Fruit fly (Drosophila melanogaster): ENCODE data around the gene CG31145.

- TF ChIP-seq CG4318 (GFP tag; optimal IDR thresholded peaks at IDR 0.05), result peak; percentile 100
- TF ChIP-seq CG8632 (GFP tag; optimal IDR thresholded peaks at IDR 0.05), result peak; percentile 100
- TF ChIP-seq pdm3 (GFP tag; optimal IDR thresholded peaks at IDR 0.05), result peak; percentile 100
- peak; percentile 100 for TF ChIP-seq acj6 (GFP tag; optimal IDR thresholded peaks at IDR 0.05)
- TF ChIP-seq CG16779 (tag; optimal IDR thresholded peaks at IDR 0.05), result peak; percentile 99
- TF ChIP-seq CG3032 (tag; optimal IDR thresholded peaks at IDR 0.05), result peak; percentile 99
- peak; percentile 100 for TF ChIP-seq Sox102F (GFP tag; optimal IDR thresholded peaks at IDR 0.05)
Observed at dm6 chr3R:23669401-23670216, at the start of gene CG31145.

Data from whole organism, prepupa.